Worm (Caenorhabditis elegans): ENCODE results near the gene atfs-1.
A peak's percentile ranks its signal among the peaks of the same experiment; 100 is the strongest.

Gene atfs-1

DNA sequence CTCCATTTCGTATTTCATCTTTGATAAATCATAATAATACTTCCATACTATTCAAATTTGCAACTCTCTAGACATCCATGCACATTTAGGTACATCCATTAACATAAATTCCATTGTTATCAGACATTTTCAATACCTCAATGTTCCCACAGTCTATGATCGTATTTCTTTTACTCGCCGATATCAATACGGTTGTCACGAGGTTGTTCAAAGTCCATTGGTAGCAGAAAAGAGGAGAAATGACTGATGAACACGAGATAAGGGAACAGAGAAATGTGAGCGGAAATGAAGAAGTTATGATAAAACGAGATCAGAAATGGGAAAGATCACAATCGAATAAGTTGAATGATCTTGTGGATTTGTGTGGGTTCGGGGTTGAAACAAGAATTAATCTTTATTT, 19.4 kb downstream of the atfs-1 start (continued):
- TF ChIP-seq Y105C5A.15 (GFP tag; IDR thresholded peaks at IDR 0.05): no peak
- TF ChIP-seq lin-38 (GFP tag; IDR thresholded peaks at IDR 0.05): no peak
- TF ChIP-seq duxl-1 (tag; optimal IDR thresholded peaks at IDR 0.05; ENCODE audit: poor library complexity): no peak
- TF ChIP-seq snpc-1.2 (GFP tag; IDR thresholded peaks at IDR 0.05): no peak
- no peak for TF ChIP-seq egl-43 (GFP tag; IDR thresholded peaks at IDR 0.05)
- TF ChIP-seq nhr-48 (tag; optimal IDR thresholded peaks at IDR 0.05): peak; percentile 66
- no peak for TF ChIP-seq set-16 (GFP tag; IDR thresholded peaks at IDR 0.05)
- TF ChIP-seq nhr-237 (tag; optimal IDR thresholded peaks at IDR 0.05): no peak
- no peak for TF ChIP-seq ZK337.2 (GFP tag; IDR thresholded peaks at IDR 0.05)
- peak; percentile 83 for TF ChIP-seq hlh-30 (tag; optimal IDR thresholded peaks at IDR 0.05; ENCODE audit: insufficient read depth)
- peak; percentile 74 for TF ChIP-seq nhr-77 (tag; optimal IDR thresholded peaks at IDR 0.05)
- TF ChIP-seq dmd-6 (GFP tag; IDR thresholded peaks at IDR 0.05): peak; percentile 60
- TF ChIP-seq nhr-42 (GFP tag; IDR thresholded peaks at IDR 0.05): no peak
- no peak for TF ChIP-seq mep-1 (tag; optimal IDR thresholded peaks at IDR 0.05)
- no peak for TF ChIP-seq lsy-2 (tag; optimal IDR thresholded peaks at IDR 0.05)
- TF ChIP-seq nhr-25 (tag; optimal IDR thresholded peaks at IDR 0.05; ENCODE audit: borderline replicate concordance, insufficient read depth): no peak

DNA sequence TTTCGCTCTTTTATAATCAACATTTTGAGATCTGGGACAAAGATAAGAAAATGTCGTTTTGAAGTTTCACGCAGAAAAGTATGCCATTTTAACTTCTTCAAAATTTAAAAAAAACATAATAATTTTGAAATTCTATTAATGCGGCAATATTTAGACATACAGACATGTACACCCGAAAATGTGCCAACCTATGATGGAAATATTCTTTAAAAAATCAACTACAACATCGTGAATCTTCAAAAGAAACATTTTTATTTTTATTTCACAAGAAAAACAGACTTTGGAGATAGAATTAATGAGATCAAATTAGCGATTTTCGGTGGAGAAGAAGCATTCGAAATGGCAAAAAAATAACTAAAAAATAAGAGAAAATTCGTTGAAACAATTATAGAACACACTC, 21.6 kb downstream of the atfs-1 start, which contains the start of gene T16A9.5:
T16A9.5 (minus strand) TSS at position 101 of the 400 bp plus-strand sequence.
- TF ChIP-seq mxl-3 (GFP tag; optimal IDR thresholded peaks at IDR 0.05): no peak
- no peak for TF ChIP-seq Y75B8A.6 (GFP tag; IDR thresholded peaks at IDR 0.05)
- no peak for TF ChIP-seq daf-16 (GFP tag; optimal IDR thresholded peaks at IDR 0.05)
- no peak for TF ChIP-seq daf-16 (tag; optimal IDR thresholded peaks at IDR 0.05)
- no peak for TF ChIP-seq nhr-76 (tag; optimal IDR thresholded peaks at IDR 0.05)
- no peak for TF ChIP-seq mdl-1 (tag; optimal IDR thresholded peaks at IDR 0.05)
- no peak for TF ChIP-seq egl-43 (GFP tag; IDR thresholded peaks at IDR 0.05)
- no peak for TF ChIP-seq aly-2 (tag; optimal IDR thresholded peaks at IDR 0.05)
- TF ChIP-seq egl-27 (tag; optimal IDR thresholded peaks at IDR 0.05): no peak
- no peak for TF ChIP-seq nhr-42 (GFP tag; IDR thresholded peaks at IDR 0.05)
- TF ChIP-seq tra-1 (GFP tag; IDR thresholded peaks at IDR 0.05): no peak
- TF ChIP-seq R02D3.7 (tag; optimal IDR thresholded peaks at IDR 0.05): no peak
- no peak for TF ChIP-seq ceh-20 (GFP tag; IDR thresholded peaks at IDR 0.05)
- no peak for TF ChIP-seq daf-19 (GFP tag; conservative IDR thresholded peaks at IDR 0.05)
- TF ChIP-seq ztf-11 (tag; optimal IDR thresholded peaks at IDR 0.05): no peak
- TF ChIP-seq nhr-11 (tag; optimal IDR thresholded peaks at IDR 0.05): no peak

ce11 chrV:14223141-14223540, 29.7 kb downstream of the atfs-1 start:
- TF ChIP-seq ceh-62 (tag; optimal IDR thresholded peaks at IDR 0.05) (no peak), dmd-8 (GFP tag; IDR thresholded peaks at IDR 0.05) (no peak), lir-3 (tag; optimal IDR thresholded peaks at IDR 0.05) (no peak), daf-12 (tag; optimal IDR thresholded peaks at IDR 0.05) (no peak), lin-13 (GFP tag; optimal IDR thresholded peaks at IDR 0.05) (no peak), Y48G9A.11 (GFP tag; IDR thresholded peaks at IDR 0.05) (no peak), ztf-11 (tag; optimal IDR thresholded peaks at IDR 0.05) (no peak), ceh-44 (GFP tag; IDR thresholded peaks at IDR 0.05) (no peak), nhr-111 (GFP tag; optimal IDR thresholded peaks at IDR 0.05) (no peak), mxl-3 (GFP tag; optimal IDR thresholded peaks at IDR 0.05) (no peak), mep-1 (tag; optimal IDR thresholded peaks at IDR 0.05) (no peak)

DNA sequence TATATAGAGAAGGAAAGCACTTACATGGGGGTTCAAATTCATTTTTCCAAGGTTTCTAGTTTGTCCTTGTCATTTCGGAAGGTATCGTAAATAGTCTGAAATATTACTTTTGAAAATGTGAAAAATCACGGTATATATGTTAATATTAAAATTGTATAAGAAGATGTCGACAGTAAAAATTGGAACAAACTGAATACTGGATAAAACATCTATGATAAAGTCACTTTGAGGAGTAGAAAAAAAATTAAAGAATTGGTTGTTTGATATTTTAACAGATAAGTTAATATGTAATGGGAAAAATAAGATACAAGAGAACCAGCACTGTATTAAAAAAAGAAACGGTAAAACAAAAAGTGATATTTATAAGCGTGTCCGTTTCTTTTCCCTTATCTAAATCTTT, 32.9 kb downstream of the atfs-1 start, which contains the start of gene nep-21:
nep-21 (minus strand) TSS at position 101 of the 400 bp plus-strand sequence.
- no peak for TF ChIP-seq ces-1 (GFP tag; optimal IDR thresholded peaks at IDR 0.05)
- no peak for TF ChIP-seq Y75B8A.6 (GFP tag; IDR thresholded peaks at IDR 0.05)
- no peak for TF ChIP-seq mxl-2 (GFP tag; conservative IDR thresholded peaks at IDR 0.05)
- no peak for TF ChIP-seq ZK337.2 (GFP tag; IDR thresholded peaks at IDR 0.05)
- TF ChIP-seq hmg-1.1 (GFP tag; IDR thresholded peaks at IDR 0.05): no peak
- TF ChIP-seq hlh-30 (tag; optimal IDR thresholded peaks at IDR 0.05; ENCODE audit: insufficient read depth): no peak
- TF ChIP-seq lir-3 (tag; optimal IDR thresholded peaks at IDR 0.05): no peak
- no peak for TF ChIP-seq zfp-3 (GFP tag; conservative IDR thresholded peaks at IDR 0.05)
- no peak for TF ChIP-seq ctbp-1 (GFP tag; IDR thresholded peaks at IDR 0.05)
- TF ChIP-seq snpc-1.2 (GFP tag; IDR thresholded peaks at IDR 0.05): no peak

All from whole organism, L4 larva.